Worm (Caenorhabditis elegans): ENCODE results near the gene F17E9.18.
A peak's percentile ranks its signal among the peaks of the same experiment; 100 is the strongest.

DNA sequence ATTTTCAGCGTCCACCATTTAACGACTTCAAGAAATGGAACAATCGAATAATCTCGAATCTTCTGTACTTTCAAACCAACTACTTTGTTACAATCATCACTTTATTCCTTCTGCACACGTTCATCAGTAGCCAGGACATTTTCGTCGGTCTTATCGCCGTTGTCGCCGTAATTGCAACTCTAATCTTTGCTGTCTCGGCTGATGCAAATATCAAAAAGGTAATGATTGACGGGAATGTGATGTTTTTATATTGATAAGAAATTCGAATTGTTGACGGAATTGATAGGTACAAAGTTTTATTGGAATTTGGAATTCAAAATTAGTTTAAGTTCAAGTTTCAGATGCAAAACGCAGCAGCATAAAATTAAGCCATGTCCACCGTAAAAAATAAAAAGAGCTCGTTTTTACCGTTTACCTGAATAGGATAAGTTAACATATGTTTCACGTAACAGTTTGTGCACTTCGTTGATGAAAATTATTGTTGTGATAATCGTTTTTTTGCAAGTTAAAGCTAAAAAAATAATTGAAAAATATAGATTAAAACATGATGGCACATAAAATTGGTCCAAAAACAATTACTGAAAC is 33.4 kb upstream of the F17E9.18 start:
- TF ChIP-seq nhr-77 (tag; optimal IDR thresholded peaks at IDR 0.05) (no peak), fos-1 (tag; optimal IDR thresholded peaks at IDR 0.05) (peak; percentile 78), lsy-2 (tag; optimal IDR thresholded peaks at IDR 0.05) (no peak), mdl-1 (tag; optimal IDR thresholded peaks at IDR 0.05) (no peak), nhr-129 (tag; optimal IDR thresholded peaks at IDR 0.05) (no peak), lin-13 (GFP tag; optimal IDR thresholded peaks at IDR 0.05) (no peak), zag-1 (tag; optimal IDR thresholded peaks at IDR 0.05) (no peak), ztf-1 (GFP tag; conservative IDR thresholded peaks at IDR 0.05) (no peak), unc-39 (tag; optimal IDR thresholded peaks at IDR 0.05) (no peak)

Data from whole organism, L2 larva.